Fruit fly (Drosophila melanogaster) whole organism, embryonic: Measurements from ENCODE around the gene Chrac-14.

ENCODE experiments used
- Ada2b ChIP-seq: fragments of 200-800 bp; sonication (Bioruptor generic); IDR thresholded peaks from 2 replicates; pipeline ENCODE4 v1.3.6; 2022; ENCODE audit warnings: missing biosample characterization, missing genetic modification characterization
- B-H2 ChIP-seq: fragments of 200-800 bp; sonication (Bioruptor generic); optimal IDR thresholded peaks from 2 replicates; lab custom pipeline; 2018; ENCODE audit warnings: missing biosample characterization, mild to moderate bottlenecking, missing genetic modification characterization
- CG10147 ChIP-seq: fragments of 200-800 bp; sonication (Bioruptor generic); optimal IDR thresholded peaks from 2 replicates; lab custom pipeline; 2019; ENCODE audit warnings: missing biosample characterization, mild to moderate bottlenecking, missing genetic modification characterization, moderate library complexity
- CG10431 ChIP-seq: fragments of 200-800 bp; sonication (Bioruptor generic); optimal IDR thresholded peaks from 3 replicates; lab custom pipeline; 2018; ENCODE audit warnings: missing biosample characterization, mild to moderate bottlenecking, missing genetic modification characterization
- CG10543 ChIP-seq: fragments of 200-800 bp; sonication (Bioruptor generic); optimal IDR thresholded peaks from 3 replicates; lab custom pipeline; 2017; ENCODE audit warnings: missing biosample characterization, mild to moderate bottlenecking, missing genetic modification characterization, moderate library complexity
- CG11696 ChIP-seq: fragments of 200-800 bp; sonication (Bioruptor generic); IDR thresholded peaks from 2 replicates; pipeline ENCODE4 v1.3.6; 2022; ENCODE audit warnings: missing biosample characterization, missing genetic modification characterization
- CG1233 ChIP-seq: fragments of 200-800 bp; sonication (Bioruptor generic); optimal IDR thresholded peaks from 4 replicates; lab custom pipeline; 2018; ENCODE audit warnings: missing biosample characterization, mild to moderate bottlenecking, missing genetic modification characterization
- CG12744 ChIP-seq: fragments of 200-800 bp; sonication (Bioruptor generic); optimal IDR thresholded peaks from 2 replicates; lab custom pipeline; 2016; ENCODE audit warnings: missing biosample characterization, missing genetic modification characterization
- CG15514 ChIP-seq: fragments of 200-800 bp; sonication (Bioruptor generic); optimal IDR thresholded peaks from 3 replicates; lab custom pipeline; 2017; ENCODE audit warnings: missing biosample characterization, missing genetic modification characterization, mild to moderate bottlenecking, moderate library complexity, missing genetic modification reagents
- CG16863 ChIP-seq: fragments of 200-800 bp; sonication (Bioruptor generic); optimal IDR thresholded peaks from 3 replicates; lab custom pipeline; 2016; ENCODE audit warnings: missing biosample characterization, missing genetic modification characterization
- CG2120 ChIP-seq: fragments of 200-800 bp; sonication (Bioruptor generic); optimal IDR thresholded peaks from 3 replicates; lab custom pipeline; 2016; ENCODE audit warnings: missing biosample characterization, missing genetic modification characterization
- CG32767 ChIP-seq: fragments of 200-800 bp; sonication (Bioruptor generic); IDR thresholded peaks from 2 replicates; pipeline ENCODE4 v1.3.6; 2022; ENCODE audit warnings: missing biosample characterization, missing genetic modification characterization
- CG43689 ChIP-seq: fragments of 200-800 bp; sonication (Bioruptor generic); IDR thresholded peaks from 2 replicates; pipeline ENCODE4 v1.3.6; 2022; ENCODE audit warnings: missing biosample characterization, missing genetic modification characterization
- CG6765 ChIP-seq: fragments of 200-800 bp; sonication (Bioruptor generic); optimal IDR thresholded peaks from 3 replicates; lab custom pipeline; 2017; ENCODE audit warnings: missing biosample characterization, mild to moderate bottlenecking, missing genetic modification characterization
- CG7786 ChIP-seq: fragments of 200-800 bp; sonication (Bioruptor generic); optimal IDR thresholded peaks from 2 replicates; lab custom pipeline; 2016; ENCODE audit warnings: missing biosample characterization, missing genetic modification characterization
- CG8388 ChIP-seq: fragments of 200-800 bp; sonication (Bioruptor generic); optimal IDR thresholded peaks from 2 replicates; lab custom pipeline; 2019; ENCODE audit warnings: missing biosample characterization, mild to moderate bottlenecking, missing genetic modification characterization, moderate library complexity
- CG9437 ChIP-seq: fragments of 200-800 bp; sonication (Bioruptor generic); optimal IDR thresholded peaks from 2 replicates; lab custom pipeline; 2018; ENCODE audit warnings: missing biosample characterization, mild to moderate bottlenecking, missing genetic modification characterization
- CG9727 ChIP-seq: fragments of 200-800 bp; sonication (Bioruptor generic); optimal IDR thresholded peaks from 3 replicates; lab custom pipeline; 2017; ENCODE audit warnings: missing biosample characterization, mild to moderate bottlenecking, missing genetic modification characterization
- CkIIα-i1 ChIP-seq: fragments of 200-800 bp; sonication (Bioruptor generic); IDR thresholded peaks from 2 replicates; pipeline ENCODE4 v1.3.6; 2022; ENCODE audit warnings: missing biosample characterization, missing genetic modification characterization
- D19A ChIP-seq: fragments of 200-800 bp; optimal IDR thresholded peaks from 3 replicates; lab custom pipeline; 2019; ENCODE audit warnings: missing biosample characterization, mild to moderate bottlenecking, missing genetic modification characterization, moderate library complexity
- Dek ChIP-seq: fragments of 200-800 bp; sonication (Bioruptor generic); optimal IDR thresholded peaks from 3 replicates; lab custom pipeline; 2019; ENCODE audit warnings: missing biosample characterization, mild to moderate bottlenecking, missing genetic modification characterization, moderate library complexity
- Doc2 ChIP-seq: fragments of 200-800 bp; sonication (Bioruptor generic); IDR thresholded peaks from 2 replicates; pipeline ENCODE4 v1.3.6; 2022; ENCODE audit warnings: missing biosample characterization, missing genetic modification characterization
- Fer2 ChIP-seq: fragments of 200-800 bp; sonication (Bioruptor generic); optimal IDR thresholded peaks from 2 replicates; lab custom pipeline; 2018; ENCODE audit warnings: missing biosample characterization, mild to moderate bottlenecking, missing genetic modification characterization, moderate library complexity
- Hand ChIP-seq: fragments of 200-800 bp; sonication (Bioruptor generic); optimal IDR thresholded peaks from 2 replicates; lab custom pipeline; 2017; ENCODE audit warnings: mild to moderate bottlenecking, missing biosample characterization, missing genetic modification reagents, missing genetic modification characterization
- MTF-1 ChIP-seq: fragments of 200-800 bp; sonication (Bioruptor generic); optimal IDR thresholded peaks from 2 replicates; lab custom pipeline; 2018; ENCODE audit warnings: missing biosample characterization, mild to moderate bottlenecking, missing genetic modification characterization, borderline replicate concordance
- Med ChIP-seq: fragments of 200-800 bp; sonication (Bioruptor generic); peaks from one replicate; lab custom pipeline; 2016; ENCODE audit warnings: missing biosample characterization, missing genetic modification characterization, mild to moderate bottlenecking, inconsistent platforms, moderate library complexity
- Oli ChIP-seq: fragments of 200-800 bp; sonication (Bioruptor generic); optimal IDR thresholded peaks from 2 replicates; lab custom pipeline; 2018; ENCODE audit warnings: missing biosample characterization, mild to moderate bottlenecking, missing genetic modification characterization, moderate library complexity
- Sry-δ ChIP-seq: fragments of 200-800 bp; sonication (Bioruptor generic); optimal IDR thresholded peaks from 2 replicates; lab custom pipeline; 2016; ENCODE audit warnings: missing biosample characterization, missing genetic modification characterization
- TFAM ChIP-seq: fragments of 200-800 bp; sonication (Bioruptor generic); optimal IDR thresholded peaks from 2 replicates; lab custom pipeline; 2017; ENCODE audit warnings: missing biosample characterization, missing genetic modification characterization, inconsistent platforms
- Usf ChIP-seq: fragments of 200-800 bp; sonication (Bioruptor generic); optimal IDR thresholded peaks from 2 replicates; lab custom pipeline; 2017; ENCODE audit warnings: missing genotype, missing biosample characterization, missing genetic modification characterization
- bowl ChIP-seq: fragments of 200-800 bp; sonication (Bioruptor generic); IDR thresholded peaks from 2 replicates; pipeline ENCODE4 v1.3.6; 2022; ENCODE audit warnings: missing biosample characterization, missing genetic modification characterization
- cato ChIP-seq: fragments of 200-800 bp; sonication (Bioruptor generic); optimal IDR thresholded peaks from 2 replicates; lab custom pipeline; 2016; ENCODE audit warnings: missing biosample characterization, missing genetic modification characterization, borderline replicate concordance
- chif ChIP-seq, 2 experiments: fragments of 200-800 bp; sonication (Bioruptor generic); optimal IDR thresholded peaks; 3 replicates each; lab custom pipeline; 2016; ENCODE audit warnings: missing biosample characterization in 2 of 2, missing genetic modification characterization in 2 of 2
- crol ChIP-seq: fragments of 200-800 bp; sonication (Bioruptor generic); IDR thresholded peaks from 2 replicates; pipeline ENCODE4 v1.3.6; 2022; ENCODE audit warnings: missing biosample characterization, missing genetic modification characterization
- dati ChIP-seq: fragments of 200-800 bp; sonication (Bioruptor generic); IDR thresholded peaks from 2 replicates; pipeline ENCODE4 v1.3.6; 2022; ENCODE audit warnings: missing biosample characterization, missing genetic modification characterization
- dysf ChIP-seq: fragments of 200-800 bp; sonication (Bioruptor generic); IDR thresholded peaks from 3 replicates; pipeline ENCODE4 v1.3.6; 2022; ENCODE audit warnings: missing biosample characterization, missing genetic modification characterization
- ewg ChIP-seq: fragments of 200-800 bp; sonication (Bioruptor generic); optimal IDR thresholded peaks from 3 replicates; lab custom pipeline; 2017; ENCODE audit warnings: mild to moderate bottlenecking, missing biosample characterization, missing genetic modification reagents, missing genetic modification characterization
- fd3F ChIP-seq: fragments of 200-800 bp; sonication (Bioruptor generic); optimal IDR thresholded peaks from 2 replicates; lab custom pipeline; 2018; ENCODE audit warnings: missing biosample characterization, mild to moderate bottlenecking, missing genetic modification characterization, moderate library complexity
- ind ChIP-seq: fragments of 200-800 bp; sonication (Bioruptor generic); optimal IDR thresholded peaks from 3 replicates; lab custom pipeline; 2016; ENCODE audit warnings: missing biosample characterization, missing genetic modification characterization
- insv ChIP-seq, 2 experiments: fragments of 200-800 bp; sonication (Bioruptor generic); optimal IDR thresholded peaks; 3 replicates each; lab custom pipeline; 2016 to 2018; ENCODE audit warnings: missing biosample characterization in 2 of 2, missing genetic modification characterization in 2 of 2
- mld ChIP-seq: fragments of 200-800 bp; sonication (Bioruptor generic); IDR thresholded peaks from 3 replicates; pipeline ENCODE4 v1.3.6; 2022; ENCODE audit warnings: missing biosample characterization, missing genetic modification characterization; ENCODE audit not compliant: partially characterized antibody
- psq ChIP-seq: fragments of 200-800 bp; sonication (Bioruptor generic); optimal IDR thresholded peaks from 2 replicates; lab custom pipeline; 2017; ENCODE audit warnings: missing biosample characterization, missing genetic modification characterization
- row ChIP-seq: fragments of 200-800 bp; sonication (Bioruptor generic); IDR thresholded peaks from 3 replicates; pipeline ENCODE4 v1.3.6; 2022; ENCODE audit warnings: missing biosample characterization, missing genetic modification characterization
- sens-2 ChIP-seq: fragments of 200-800 bp; sonication (Bioruptor generic); IDR thresholded peaks from 2 replicates; pipeline ENCODE4 v1.3.6; 2022; ENCODE audit warnings: missing biosample characterization, missing genetic modification characterization
- tap ChIP-seq: fragments of 200-800 bp; optimal IDR thresholded peaks from 3 replicates; lab custom pipeline; 2019; ENCODE audit warnings: missing biosample characterization, mild to moderate bottlenecking, missing genetic modification characterization, moderate library complexity
- tgo ChIP-seq: fragments of 200-800 bp; sonication (Bioruptor generic); IDR thresholded peaks from 3 replicates; pipeline ENCODE4 v1.3.6; 2022; ENCODE audit warnings: missing biosample characterization, missing genetic modification characterization
- trh ChIP-seq: fragments of 200-800 bp; sonication (Bioruptor generic); optimal IDR thresholded peaks from 2 replicates; lab custom pipeline; 2016; ENCODE audit warnings: missing biosample characterization, missing genetic modification characterization
- twi ChIP-seq: fragments of 200-800 bp; optimal IDR thresholded peaks from 2 replicates; lab custom pipeline; 2019; ENCODE audit warnings: missing biosample characterization, mild to moderate bottlenecking, missing genetic modification characterization, moderate library complexity
- unc-4 ChIP-seq: fragments of 200-800 bp; sonication (Bioruptor generic); IDR thresholded peaks from 2 replicates; pipeline ENCODE4 v1.3.6; 2022; ENCODE audit warnings: missing biosample characterization, missing genetic modification characterization; ENCODE audit not compliant: partially characterized antibody
- unpg ChIP-seq: fragments of 200-800 bp; sonication (Bioruptor generic); optimal IDR thresholded peaks from 3 replicates; lab custom pipeline; 2018; ENCODE audit warnings: missing biosample characterization, mild to moderate bottlenecking, missing genetic modification characterization, moderate library complexity
- wor ChIP-seq: fragments of 200-800 bp; sonication (Bioruptor generic); IDR thresholded peaks from 2 replicates; pipeline ENCODE4 v1.3.6; 2022; ENCODE audit warnings: missing biosample characterization, missing genetic modification characterization

Chrac-14 gene

dm6 chr2L:8473448-8473847 lies 36.2 kb downstream of the Chrac-14 start (continued):
- TF ChIP-seq TFAM (GFP tag; lab: Kevin White, UChicago), result no peak
- peak; percentile 6 for TF ChIP-seq D19A (tag; lab: Kevin White, UChicago)
- TF ChIP-seq bowl, result no peak
- peak; percentile 73 for TF ChIP-seq tgo (GFP tag; lab: Robert Waterston, UW)
- TF ChIP-seq CG32767, result peak; percentile 54; the same call in 1 of the 2 replicates
- TF ChIP-seq crol (GFP tag; lab: Robert Waterston, UW), result peak; percentile 42; the same call in 1 of the 2 replicates
- TF ChIP-seq insv (GFP tag; optimal IDR thresholded peaks at IDR 0.05; lab: Kevin White, UChicago), result no peak
- no peak for TF ChIP-seq CG9437 (GFP tag; lab: Kevin White, UChicago)
- no peak for TF ChIP-seq Dek (tag; lab: Kevin White, UChicago)
- peak; percentile 55 for TF ChIP-seq CG11696
- peak; percentile 54 for TF ChIP-seq Oli
- TF ChIP-seq MTF-1, result no peak
- TF ChIP-seq Hand, result no peak
- no peak for TF ChIP-seq psq (GFP tag; lab: Kevin White, UChicago)
- no peak for TF ChIP-seq twi (tag; lab: Kevin White, UChicago)
- TF ChIP-seq sens-2 (GFP tag; lab: Robert Waterston, UW), result peak; percentile 67
- no peak for TF ChIP-seq CG6765 (GFP tag; lab: Kevin White, UChicago)
- no peak for TF ChIP-seq CG16863
- no peak for TF ChIP-seq Doc2 (GFP tag; lab: Robert Waterston, UW)
- TF ChIP-seq CG43689 (GFP tag; lab: Robert Waterston, UW), result no peak
- no peak for TF ChIP-seq CG10543 (GFP tag; lab: Kevin White, UChicago)
- TF ChIP-seq CG10431, result no peak
- TF ChIP-seq Sry-δ (GFP tag; lab: Kevin White, UChicago), result no peak
- no peak for TF ChIP-seq B-H2 (GFP tag; lab: Kevin White, UChicago)
- no peak for TF ChIP-seq mld (GFP tag; lab: Robert Waterston, UW)
- TF ChIP-seq dysf (GFP tag; lab: Robert Waterston, UW), result peak; percentile 73
- no peak for TF ChIP-seq CG7786
- TF ChIP-seq CG15514, result peak; percentile 40
- TF ChIP-seq chif (GFP tag; optimal IDR thresholded peaks at IDR 0.05; lab: Kevin White, UChicago), result peak in 1 of 2 experiments; percentile 24
- TF ChIP-seq Usf (GFP tag; lab: Kevin White, UChicago), result no peak
- TF ChIP-seq CG8388 (GFP tag; lab: Kevin White, UChicago), result peak; percentile 46
- TF ChIP-seq CG12744 (GFP tag; lab: Kevin White, UChicago), result no peak
- TF ChIP-seq unpg (GFP tag; lab: Kevin White, UChicago), result peak; percentile 57
- no peak for TF ChIP-seq CG10147 (GFP tag; lab: Kevin White, UChicago)
- TF ChIP-seq unc-4 (GFP tag; lab: Robert Waterston, UW), result no peak
- TF ChIP-seq CG9727, result peak; percentile 66
- TF ChIP-seq Ada2b, result no peak
- TF ChIP-seq ewg (GFP tag; lab: Kevin White, UChicago), result no peak
- TF ChIP-seq ind (GFP tag; lab: Kevin White, UChicago), result peak; percentile 50
- no peak for TF ChIP-seq cato (GFP tag; lab: Kevin White, UChicago)
- TF ChIP-seq CG2120 (GFP tag; lab: Kevin White, UChicago), result peak; percentile 19
- TF ChIP-seq dati (GFP tag; lab: Robert Waterston, UW), result no peak
- TF ChIP-seq CG1233 (GFP tag; lab: Kevin White, UChicago), result peak; percentile 54
- TF ChIP-seq CkIIα-i1, result no peak
- TF ChIP-seq row (GFP tag; lab: Robert Waterston, UW), result peak; percentile 71
- no peak for TF ChIP-seq Fer2 (tag; lab: Kevin White, UChicago)
- peak; percentile 15 for TF ChIP-seq tap (tag; lab: Kevin White, UChicago)
- peak; percentile 15 for TF ChIP-seq fd3F (GFP tag; lab: Kevin White, UChicago)
- TF ChIP-seq wor (GFP tag; lab: Robert Waterston, UW), result peak; percentile 12; the same call in 1 of the 2 replicates
- TF ChIP-seq Med (GFP tag; lab: Kevin White, UChicago), result peak; percentile 89
- no peak for TF ChIP-seq trh (GFP tag; lab: Kevin White, UChicago)
